Fruit fly (Drosophila melanogaster): ENCODE results near the gene Ibf1.

Gene Ibf1

dm6 chr3R:9229996-9230601, 28.7 kb upstream of the Ibf1 start:
- peak; percentile 41 for TF ChIP-seq lab (GFP tag; optimal IDR thresholded peaks at IDR 0.05)
- peak; percentile 36 for TF ChIP-seq Sox102F (GFP tag; optimal IDR thresholded peaks at IDR 0.05)
- TF ChIP-seq Dll (GFP tag; IDR thresholded peaks at IDR 0.05; ENCODE audit: partially characterized antibody) = no peak
- TF ChIP-seq Sin3A (optimal IDR thresholded peaks at IDR 0.05) = no peak
- TF ChIP-seq Pdp1 (GFP tag; optimal IDR thresholded peaks at IDR 0.05) = peak in 1 of 2 experiments; percentile 14
- no peak for TF ChIP-seq CG5953 (GFP tag; IDR thresholded peaks at IDR 0.05)
- TF ChIP-seq Blimp-1 (GFP tag; optimal IDR thresholded peaks at IDR 0.05) = peak; percentile 46
- peak; percentile 2 for TF ChIP-seq BtbVII (GFP tag; optimal IDR thresholded peaks at IDR 0.05)
- TF ChIP-seq pum (GFP tag; optimal IDR thresholded peaks at IDR 0.05) = peak; percentile 2
- TF ChIP-seq CG17568 (GFP tag; optimal IDR thresholded peaks at IDR 0.05) = peak; percentile 24
- TF ChIP-seq pnt (GFP tag; optimal IDR thresholded peaks at IDR 0.05) = no peak
- TF ChIP-seq hkb (optimal IDR thresholded peaks at IDR 0.05) = no peak
- TF ChIP-seq hkb (GFP tag; IDR thresholded peaks at IDR 0.05) = peak; percentile 37; the same call in 1 of the 2 replicates
- peak; percentile 24 for TF ChIP-seq CG17359 (tag; optimal IDR thresholded peaks at IDR 0.05)
- TF ChIP-seq scrt (GFP tag; optimal IDR thresholded peaks at IDR 0.05) = no peak
- no peak for TF ChIP-seq CG15269 (tag; optimal IDR thresholded peaks at IDR 0.05)
- TF ChIP-seq Gsc (GFP tag; IDR thresholded peaks at IDR 0.05) = no peak
- no peak for TF ChIP-seq MTF-1 (GFP tag; optimal IDR thresholded peaks at IDR 0.05; ENCODE audit: borderline replicate concordance)
- TF ChIP-seq CG12219 (GFP tag; optimal IDR thresholded peaks at IDR 0.05) = peak; percentile 19
- peak; percentile 22 for TF ChIP-seq CG2712 (tag; optimal IDR thresholded peaks at IDR 0.05)
- no peak for TF ChIP-seq CHES-1-like (GFP tag; optimal IDR thresholded peaks at IDR 0.05)
- no peak for TF ChIP-seq tio (GFP tag; optimal IDR thresholded peaks at IDR 0.05)
- TF ChIP-seq Meics (GFP tag; optimal IDR thresholded peaks at IDR 0.05) = peak; percentile 14
- no peak for TF ChIP-seq CG33213 (GFP tag; optimal IDR thresholded peaks at IDR 0.05)
- TF ChIP-seq CG12744 (GFP tag; optimal IDR thresholded peaks at IDR 0.05) = no peak
- peak; percentile 59 for TF ChIP-seq gem (tag; optimal IDR thresholded peaks at IDR 0.05)
- no peak for TF ChIP-seq so (GFP tag; IDR thresholded peaks at IDR 0.05)
- peak; percentile 25; the same call in 1 of the 2 replicates for TF ChIP-seq lmd (GFP tag; IDR thresholded peaks at IDR 0.05)
- no peak for TF ChIP-seq CG13894 (tag; optimal IDR thresholded peaks at IDR 0.05)
- TF ChIP-seq bab2 (GFP tag; optimal IDR thresholded peaks at IDR 0.05) = peak; percentile 16
- peak; percentile 20 for TF ChIP-seq CG3407 (GFP tag; optimal IDR thresholded peaks at IDR 0.05)
- TF ChIP-seq chinmo (GFP tag; IDR thresholded peaks at IDR 0.05; ENCODE audit: partially characterized antibody) = no peak
- no peak for TF ChIP-seq Max (GFP tag; optimal IDR thresholded peaks at IDR 0.05)
- peak; percentile 5 for TF ChIP-seq Chrac-16 (GFP tag; optimal IDR thresholded peaks at IDR 0.05)
- no peak for TF ChIP-seq klu (GFP tag; IDR thresholded peaks at IDR 0.05)
- TF ChIP-seq CG10565 (GFP tag; optimal IDR thresholded peaks at IDR 0.05) = no peak
- no peak for TF ChIP-seq C15 (GFP tag; IDR thresholded peaks at IDR 0.05)
- peak; percentile 29 for TF ChIP-seq PHDP (tag; optimal IDR thresholded peaks at IDR 0.05)
- no peak for TF ChIP-seq dpn (GFP tag; optimal IDR thresholded peaks at IDR 0.05)
- TF ChIP-seq CG2120 (GFP tag; optimal IDR thresholded peaks at IDR 0.05) = peak; percentile 38
- TF ChIP-seq gsb-n (tag; optimal IDR thresholded peaks at IDR 0.05) = peak; percentile 0
- TF ChIP-seq CG7556 (GFP tag; optimal IDR thresholded peaks at IDR 0.05) = peak; percentile 2
- TF ChIP-seq sima (GFP tag; optimal IDR thresholded peaks at IDR 0.05) = no peak
- peak in 1 of 2 experiments; percentile 10 for TF ChIP-seq eve (GFP tag; optimal IDR thresholded peaks at IDR 0.05)
- TF ChIP-seq CG4617 (GFP tag; optimal IDR thresholded peaks at IDR 0.05; ENCODE audit: borderline replicate concordance) = no peak
- TF ChIP-seq CG34422 (GFP tag; IDR thresholded peaks at IDR 0.05) = no peak
- peak; percentile 1 for TF ChIP-seq nmo (GFP tag; optimal IDR thresholded peaks at IDR 0.05)
- no peak for TF ChIP-seq Rfx (GFP tag; IDR thresholded peaks at IDR 0.05)
- TF ChIP-seq grau (tag; optimal IDR thresholded peaks at IDR 0.05) = peak; percentile 4
- no peak for TF ChIP-seq tap (tag; optimal IDR thresholded peaks at IDR 0.05)
